Worm (Caenorhabditis elegans) whole organism, young adult: ENCODE measurements around the gene clec-180.
A peak's percentile ranks its signal among the peaks of the same experiment; 100 is the strongest.

Experiments used
- B0019.2 ChIP-seq: fragments of 200-800 bp; sonication (Bioruptor generic); conservative IDR thresholded peaks from 2 replicates; pipeline ENCODE4 v1.3.6; 2022; ENCODE audit warnings: missing genetic modification reagents, missing genetic modification characterization, missing compliant biosample characterization
- C06A6.2 ChIP-seq: fragments of 200-800 bp; sonication (Bioruptor generic); conservative IDR thresholded peaks from 2 replicates; pipeline ENCODE4 v1.3.6; 2022; ENCODE audit warnings: missing genetic modification characterization, missing compliant biosample characterization
- C17E4.6 ChIP-seq: fragments of 200-800 bp; sonication (Bioruptor generic); IDR thresholded peaks from 2 replicates; pipeline ENCODE4 v1.3.6; 2022; ENCODE audit warnings: missing genetic modification reagents, missing genetic modification characterization, missing compliant biosample characterization
- D2030.7 ChIP-seq: fragments of 200-800 bp; sonication (Bioruptor generic); IDR thresholded peaks from 2 replicates; pipeline ENCODE4 v1.3.6; 2022; ENCODE audit warnings: missing genetic modification reagents, missing genetic modification characterization, missing compliant biosample characterization
- F49E8.2 ChIP-seq: sonication (generic microtip); optimal IDR thresholded peaks from 3 replicates; lab custom pipeline; 2017; ENCODE audit warnings: missing genetic modification characterization, mild to moderate bottlenecking, missing compliant biosample characterization, antibody characterized with exemption, moderate library complexity; ENCODE audit not compliant: insufficient read depth
- F57A8.1 ChIP-seq: fragments of 200-800 bp; sonication (Bioruptor generic); optimal IDR thresholded peaks from 2 replicates; lab custom pipeline; 2018; ENCODE audit warnings: mild to moderate bottlenecking, missing genetic modification characterization, moderate library complexity, missing compliant biosample characterization
- T07F8.4 ChIP-seq: sonication (generic microtip); optimal IDR thresholded peaks from 2 replicates; lab custom pipeline; 2016; ENCODE audit warnings: mild to moderate bottlenecking, missing genetic modification characterization, moderate library complexity, missing compliant biosample characterization
- Y53F4B.3 ChIP-seq: fragments of 200-800 bp; sonication (Bioruptor generic); IDR thresholded peaks from 2 replicates; pipeline ENCODE4 v1.3.6; 2022; ENCODE audit warnings: missing genetic modification reagents, missing genetic modification characterization, missing compliant biosample characterization
- Y95B8A.8 ChIP-seq: fragments of 200-800 bp; sonication (Bioruptor generic); IDR thresholded peaks from 2 replicates; pipeline ENCODE4 v1.3.6; 2022; ENCODE audit warnings: missing genetic modification reagents, missing genetic modification characterization, missing compliant biosample characterization
- ZK185.1 ChIP-seq: sonication (generic microtip); optimal IDR thresholded peaks from 2 replicates; lab custom pipeline; 2016; ENCODE audit warnings: mild to moderate bottlenecking, missing genetic modification characterization, missing compliant biosample characterization; ENCODE audit not compliant: poor library complexity, severe bottlenecking
- aptf-3 ChIP-seq: fragments of 200-800 bp; sonication (Bioruptor generic); IDR thresholded peaks from 2 replicates; pipeline ENCODE4 v1.3.6; 2022; ENCODE audit warnings: missing genetic modification characterization, missing compliant biosample characterization
- athp-1 ChIP-seq: sonication (generic microtip); optimal IDR thresholded peaks from 2 replicates; lab custom pipeline; 2017; ENCODE audit warnings: mild to moderate bottlenecking, missing genetic modification characterization, missing compliant biosample characterization
- attf-5 ChIP-seq: fragments of 200-800 bp; sonication (Bioruptor generic); optimal IDR thresholded peaks from 2 replicates; lab custom pipeline; 2018; ENCODE audit warnings: mild to moderate bottlenecking, missing genetic modification characterization, missing compliant biosample characterization
- bed-2 ChIP-seq: fragments of 200-800 bp; sonication (Bioruptor generic); IDR thresholded peaks from 2 replicates; pipeline ENCODE4 v1.3.6; 2022; ENCODE audit warnings: missing genetic modification reagents, missing genetic modification characterization, missing compliant biosample characterization
- ceh-58 ChIP-seq: fragments of 200-800 bp; sonication (Bioruptor generic); IDR thresholded peaks from 2 replicates; pipeline ENCODE4 v1.3.6; 2022; ENCODE audit warnings: missing genetic modification characterization, missing compliant biosample characterization
- ceh-91 ChIP-seq: fragments of 200-800 bp; sonication (Bioruptor generic); IDR thresholded peaks from 2 replicates; pipeline ENCODE4 v1.3.6; 2022; ENCODE audit warnings: missing genetic modification reagents, missing genetic modification characterization, missing compliant biosample characterization
- die-1 ChIP-seq: sonication (generic microtip); optimal IDR thresholded peaks from 2 replicates; lab custom pipeline; 2016; ENCODE audit warnings: missing genotype, mild to moderate bottlenecking, missing genetic modification characterization, missing compliant biosample characterization
- efl-1 ChIP-seq: fragments of 150-350 bp; optimal IDR thresholded peaks from 2 replicates; lab custom pipeline; 2014; ENCODE audit warnings: missing biosample characterization, missing genetic modification reagents, missing genetic modification characterization
- egrh-3 ChIP-seq: fragments of 200-800 bp; sonication (Bioruptor generic); IDR thresholded peaks from 2 replicates; pipeline ENCODE4 v1.3.6; 2022; ENCODE audit warnings: missing genetic modification reagents, missing genetic modification characterization, missing compliant biosample characterization
- gei-17 ChIP-seq: fragments of 200-800 bp; sonication (Bioruptor generic); optimal IDR thresholded peaks from 2 replicates; lab custom pipeline; 2018; ENCODE audit warnings: mild to moderate bottlenecking, missing genetic modification characterization, missing compliant biosample characterization
- hmg-20 ChIP-seq: fragments of 200-800 bp; sonication (Bioruptor generic); IDR thresholded peaks from 2 replicates; pipeline ENCODE4 v1.3.6; 2022; ENCODE audit warnings: missing genetic modification reagents, missing genetic modification characterization, missing compliant biosample characterization
- hsf-1 ChIP-seq: fragments of 200-800 bp; sonication (Bioruptor generic); IDR thresholded peaks from 2 replicates; pipeline ENCODE4 v1.3.6; 2022; ENCODE audit warnings: missing genetic modification reagents, missing genetic modification characterization, missing compliant biosample characterization
- lag-1 ChIP-seq: fragments of 200-800 bp; sonication (Bioruptor generic); IDR thresholded peaks from 2 replicates; pipeline ENCODE4 v1.3.6; 2022; ENCODE audit warnings: missing genetic modification reagents, missing genetic modification characterization, missing compliant biosample characterization
- lin-40 ChIP-seq: sonication (generic microtip); optimal IDR thresholded peaks from 2 replicates; lab custom pipeline; 2016; ENCODE audit warnings: missing genetic modification characterization, mild to moderate bottlenecking, missing compliant biosample characterization, missing genotype, missing genetic modification reagents
- lir-1 ChIP-seq: fragments of 200-800 bp; sonication (Bioruptor generic); conservative IDR thresholded peaks from 2 replicates; pipeline ENCODE4 v1.3.6; 2022; ENCODE audit warnings: missing genetic modification reagents, missing genetic modification characterization, missing compliant biosample characterization
- lsl-1 ChIP-seq: fragments of 200-800 bp; sonication (Bioruptor generic); optimal IDR thresholded peaks from 2 replicates; lab custom pipeline; 2018; ENCODE audit warnings: mild to moderate bottlenecking, missing genetic modification characterization, moderate library complexity, missing compliant biosample characterization
- madf-10 ChIP-seq: sonication (generic microtip); optimal IDR thresholded peaks from 2 replicates; lab custom pipeline; 2016; ENCODE audit warnings: mild to moderate bottlenecking, missing genetic modification characterization, missing compliant biosample characterization
- madf-6 ChIP-seq: fragments of 200-800 bp; sonication (Bioruptor generic); IDR thresholded peaks from 2 replicates; pipeline ENCODE4 v1.3.6; 2022; ENCODE audit warnings: missing genetic modification reagents, missing genetic modification characterization, missing compliant biosample characterization
- madf-8 ChIP-seq: fragments of 200-800 bp; sonication (Bioruptor generic); conservative IDR thresholded peaks from 2 replicates; pipeline ENCODE4 v1.3.6; 2022; ENCODE audit warnings: missing genetic modification reagents, missing genetic modification characterization, missing compliant biosample characterization
- nfyb-1 ChIP-seq: fragments of 200-800 bp; sonication (Bioruptor generic); IDR thresholded peaks from 2 replicates; pipeline ENCODE4 v1.3.6; 2022; ENCODE audit warnings: missing genetic modification reagents, missing genetic modification characterization, missing compliant biosample characterization
- nhr-120 ChIP-seq: fragments of 200-800 bp; sonication (Bioruptor generic); IDR thresholded peaks from 2 replicates; pipeline ENCODE4 v1.3.6; 2022; ENCODE audit warnings: missing genetic modification characterization, missing compliant biosample characterization
- nhr-27 ChIP-seq: fragments of 200-800 bp; sonication (Bioruptor generic); optimal IDR thresholded peaks from 2 replicates; lab custom pipeline; 2018; ENCODE audit warnings: mild to moderate bottlenecking, missing genetic modification characterization, moderate library complexity, missing compliant biosample characterization
- rcor-1 ChIP-seq: fragments of 200-800 bp; sonication (Bioruptor generic); IDR thresholded peaks from 2 replicates; pipeline ENCODE4 v1.3.6; 2022; ENCODE audit warnings: missing genetic modification reagents, missing genetic modification characterization, missing compliant biosample characterization
- repo-1 ChIP-seq: sonication (generic microtip); optimal IDR thresholded peaks from 2 replicates; lab custom pipeline; 2017; ENCODE audit warnings: mild to moderate bottlenecking, missing genetic modification characterization, missing compliant biosample characterization
- sea-2 ChIP-seq: fragments of 200-800 bp; sonication (Bioruptor generic); IDR thresholded peaks from 2 replicates; pipeline ENCODE4 v1.3.6; 2022; ENCODE audit warnings: missing genetic modification characterization, missing compliant biosample characterization
- snpc-3.4 ChIP-seq: sonication (generic microtip); optimal IDR thresholded peaks from 2 replicates; lab custom pipeline; 2017; ENCODE audit warnings: missing genetic modification characterization, mild to moderate bottlenecking, missing compliant biosample characterization, antibody characterized with exemption, moderate library complexity, missing genotype, missing genetic modification reagents
- tbp1 ChIP-seq: fragments of 200-800 bp; sonication (Bioruptor generic); optimal IDR thresholded peaks from 2 replicates; lab custom pipeline; 2018; ENCODE audit warnings: mild to moderate bottlenecking, missing genetic modification characterization, missing compliant biosample characterization
- unc-130 ChIP-seq: sonication (generic microtip); optimal IDR thresholded peaks from 2 replicates; lab custom pipeline; 2016; ENCODE audit warnings: missing genetic modification reagents, missing genetic modification characterization, missing compliant biosample characterization
- xnd-1 ChIP-seq: sonication (generic microtip); optimal IDR thresholded peaks from 2 replicates; lab custom pipeline; 2016; ENCODE audit warnings: missing genotype, missing genetic modification reagents, missing genetic modification characterization, missing compliant biosample characterization
- ztf-18 ChIP-seq: sonication (generic microtip); optimal IDR thresholded peaks from 2 replicates; lab custom pipeline; 2016; ENCODE audit warnings: missing genotype, mild to moderate bottlenecking, missing genetic modification characterization, missing compliant biosample characterization

clec-180 gene

ce11 chrIV:7573944-7574343, 5.3 kb downstream of the clec-180 start (continued):
- peak; percentile 95 for TF ChIP-seq ZK185.1 (tag; lab: Kevin White, UChicago)
- peak; percentile 86 for TF ChIP-seq repo-1 (tag; lab: Kevin White, UChicago)
- 0 out of 2 replicates have a peak, but pooled peaks have one; percentile 12 for TF ChIP-seq lag-1 (GFP tag; lab: Robert Waterston, UW)
- TF ChIP-seq athp-1: peak; percentile 91
- peak; percentile 68; the same call in 1 of the 2 replicates for TF ChIP-seq Y53F4B.3 (GFP tag; lab: Robert Waterston, UW)
- TF ChIP-seq aptf-3 (GFP tag; lab: Robert Waterston, UW): peak; percentile 92
- TF ChIP-seq lin-40 (tag; lab: Kevin White, UChicago): peak; percentile 84
- TF ChIP-seq bed-2 (GFP tag; lab: Robert Waterston, UW): peak; percentile 49; the same call in 1 of the 2 replicates
- peak; percentile 62; the same call in 1 of the 2 replicates for TF ChIP-seq Y95B8A.8 (GFP tag; lab: Robert Waterston, UW)
- TF ChIP-seq xnd-1 (tag; lab: Kevin White, UChicago): peak; percentile 8
- TF ChIP-seq F57A8.1: peak; percentile 97
- peak; percentile 97 for TF ChIP-seq ceh-58 (GFP tag; lab: Robert Waterston, UW)

ce11 chrIV:7575147-7575768, 6.6 kb downstream of the clec-180 start, which contains the start of gene cec-4:
Gene cec-4, plus strand, starts transcription at chrIV:7575718.
- no peak for TF ChIP-seq tbp1
- TF ChIP-seq nhr-120 (GFP tag; lab: Robert Waterston, UW): no peak
- no peak for TF ChIP-seq gei-17 (GFP tag; lab: Kevin White, UChicago)
- TF ChIP-seq madf-6 (GFP tag; lab: Robert Waterston, UW): no peak
- TF ChIP-seq, all 124 proteins: peak for 0

- TF ChIP-seq Y95B8A.8 (GFP tag; lab: Robert Waterston, UW) (0 out of 2 replicates have a peak, but pooled peaks have one; percentile 21), die-1 (tag; lab: Kevin White, UChicago) (no peak), hsf-1 (GFP tag; lab: Robert Waterston, UW) (0 out of 2 replicates have a peak, but pooled peaks have one; percentile 17), ztf-18 (tag; lab: Kevin White, UChicago) (no peak)
These were observed 9.6 kb downstream of the clec-180 start, which contains the start of gene F32E10.5 for ce11 chrIV:7578281-7578680. Gene F32E10.5, minus strand, starts transcription at chrIV:7578381.

- peak; percentile 94 for TF ChIP-seq snpc-3.4 (tag; lab: Kevin White, UChicago)
- TF ChIP-seq ceh-91 (GFP tag; lab: Robert Waterston, UW): peak; percentile 74
- no peak for TF ChIP-seq C06A6.2 (GFP tag; lab: Robert Waterston, UW)
- TF ChIP-seq attf-5 (GFP tag; lab: Kevin White, UChicago): peak; percentile 98
- TF ChIP-seq F49E8.2 (tag; lab: Kevin White, UChicago): peak; percentile 92
- peak; percentile 81 for TF ChIP-seq efl-1 (GFP tag; lab: Kevin White, UChicago)
- TF ChIP-seq athp-1: peak; percentile 46
- no peak for TF ChIP-seq nhr-27
- TF ChIP-seq D2030.7 (GFP tag; lab: Robert Waterston, UW): peak; percentile 93
- TF ChIP-seq C17E4.6: peak; percentile 72; the same call in 1 of the 2 replicates
- TF ChIP-seq madf-10 (tag; lab: Kevin White, UChicago): peak; percentile 67
- no peak for TF ChIP-seq sea-2 (GFP tag; lab: Robert Waterston, UW)
- TF ChIP-seq lsl-1 (GFP tag; lab: Kevin White, UChicago): peak; percentile 81
- TF ChIP-seq nfyb-1 (GFP tag; lab: Robert Waterston, UW): peak; percentile 83
- peak; percentile 12 for TF ChIP-seq T07F8.4 (tag; lab: Kevin White, UChicago)
- TF ChIP-seq lir-1: peak; percentile 71
- peak; percentile 61; the same call in 1 of the 2 replicates for TF ChIP-seq B0019.2
- peak; percentile 65 for TF ChIP-seq unc-130
- peak; percentile 41 for TF ChIP-seq madf-8 (GFP tag; lab: Robert Waterston, UW)
- 0 out of 2 replicates have a peak, but pooled peaks have one; percentile 46 for TF ChIP-seq egrh-3 (GFP tag; lab: Robert Waterston, UW)
- no peak for TF ChIP-seq hmg-20 (GFP tag; lab: Robert Waterston, UW)
- TF ChIP-seq rcor-1 (GFP tag; lab: Robert Waterston, UW): no peak; the same call in 1 of the 2 replicates
These were observed 11.4 kb downstream of the clec-180 start, which contains the start of the genes cec-5 and nol-10 for ce11 chrIV:7580062-7580614. Gene cec-5, minus strand, starts transcription at chrIV:7580112. Gene nol-10, plus strand, starts transcription at chrIV:7580597.
